Worm (Caenorhabditis elegans) whole organism, late embryonic: ENCODE measurements around the gene ccd-5.
A peak's percentile ranks its signal among the peaks of the same experiment; 100 is the strongest.

ENCODE experiments used
- C08G9.2 ChIP-seq: sonication (generic microtip); optimal IDR thresholded peaks from 2 replicates; lab custom pipeline; 2016; ENCODE audit warnings: mild to moderate bottlenecking, missing genetic modification characterization, moderate library complexity, missing compliant biosample characterization
- K09A11.1 ChIP-seq: sonication (generic microtip); optimal IDR thresholded peaks from 2 replicates; lab custom pipeline; 2017; ENCODE audit warnings: antibody characterized with exemption, mild to moderate bottlenecking, missing genetic modification characterization, missing compliant biosample characterization; ENCODE audit not compliant: insufficient read depth
- T23F11.4 ChIP-seq: fragments of 200-800 bp; sonication (Bioruptor generic); optimal IDR thresholded peaks from 2 replicates; lab custom pipeline; 2018; ENCODE audit warnings: mild to moderate bottlenecking, missing genetic modification characterization, missing compliant biosample characterization
- Y22D7AL.16 ChIP-seq: sonication (generic microtip); optimal IDR thresholded peaks from 2 replicates; lab custom pipeline; 2016; ENCODE audit warnings: missing genetic modification characterization, missing compliant biosample characterization
- ahr-1 ChIP-seq: sonication (generic microtip); optimal IDR thresholded peaks from 2 replicates; lab custom pipeline; 2016; ENCODE audit warnings: missing genetic modification characterization, missing compliant biosample characterization
- ceh-19 ChIP-seq: fragments of 200-800 bp; sonication (Bioruptor generic); optimal IDR thresholded peaks from 2 replicates; lab custom pipeline; 2018; ENCODE audit warnings: mild to moderate bottlenecking, missing genetic modification characterization, missing compliant biosample characterization
- ceh-2 ChIP-seq: sonication (generic microtip); optimal IDR thresholded peaks from 2 replicates; lab custom pipeline; 2016; ENCODE audit warnings: missing genotype, missing genetic modification characterization, missing compliant biosample characterization
- ceh-24 ChIP-seq: sonication (generic microtip); optimal IDR thresholded peaks from 2 replicates; lab custom pipeline; 2016; ENCODE audit warnings: mild to moderate bottlenecking, missing genetic modification characterization, missing compliant biosample characterization
- ceh-30 ChIP-seq: fragments of 150-350 bp; optimal IDR thresholded peaks from 2 replicates; lab custom pipeline; 2014; ENCODE audit warnings: missing biosample characterization, missing genetic modification characterization
- ceh-34 ChIP-seq: sonication (generic microtip); optimal IDR thresholded peaks from 2 replicates; lab custom pipeline; 2016; ENCODE audit warnings: mild to moderate bottlenecking, missing genetic modification characterization, missing compliant biosample characterization
- ceh-45 ChIP-seq: fragments of 200-800 bp; sonication (Bioruptor generic); IDR thresholded peaks from 2 replicates; pipeline ENCODE4 v1.3.6; 2022; ENCODE audit warnings: missing genetic modification reagents, missing genetic modification characterization, missing compliant biosample characterization
- ceh-48 ChIP-seq: sonication (generic microtip); optimal IDR thresholded peaks from 2 replicates; lab custom pipeline; 2016; ENCODE audit warnings: missing genetic modification characterization, inconsistent platforms, missing compliant biosample characterization
- ceh-9 ChIP-seq: sonication (generic microtip); optimal IDR thresholded peaks from 2 replicates; lab custom pipeline; 2016; ENCODE audit warnings: mild to moderate bottlenecking, missing genetic modification characterization, inconsistent platforms, missing compliant biosample characterization
- dmd-4 ChIP-seq: sonication (generic microtip); optimal IDR thresholded peaks from 2 replicates; lab custom pipeline; 2016; ENCODE audit warnings: borderline replicate concordance, missing genetic modification characterization, missing compliant biosample characterization
- elt-2 ChIP-seq: sonication (generic microtip); optimal IDR thresholded peaks from 2 replicates; lab custom pipeline; 2016; ENCODE audit warnings: missing genetic modification reagents, missing genetic modification characterization, missing compliant biosample characterization
- elt-4 ChIP-seq: sonication (generic microtip); optimal IDR thresholded peaks from 2 replicates; lab custom pipeline; 2016; ENCODE audit warnings: missing genetic modification characterization, missing compliant biosample characterization
- ets-4 ChIP-seq: sonication (generic microtip); optimal IDR thresholded peaks from 2 replicates; lab custom pipeline; 2016; ENCODE audit warnings: missing genetic modification characterization, missing compliant biosample characterization
- fkh-10 ChIP-seq: fragments of 150-350 bp; optimal IDR thresholded peaks from 2 replicates; lab custom pipeline; 2014; ENCODE audit warnings: missing biosample characterization, missing genetic modification reagents, missing genetic modification characterization
- hlh-30 ChIP-seq: sonication (generic microtip); optimal IDR thresholded peaks from 2 replicates; lab custom pipeline; 2017; ENCODE audit warnings: antibody characterized with exemption, missing genetic modification characterization, missing compliant biosample characterization; ENCODE audit not compliant: insufficient read depth
- hlh-8 ChIP-seq: sonication (generic microtip); optimal IDR thresholded peaks from 2 replicates; lab custom pipeline; 2016; ENCODE audit warnings: missing genotype, missing genetic modification characterization, missing compliant biosample characterization
- lim-6 ChIP-seq: sonication (generic microtip); optimal IDR thresholded peaks from 2 replicates; lab custom pipeline; 2016; ENCODE audit warnings: missing genetic modification characterization, missing compliant biosample characterization
- lin-11 ChIP-seq: fragments of 200-800 bp; sonication (Bioruptor generic); optimal IDR thresholded peaks from 2 replicates; lab custom pipeline; 2018; ENCODE audit warnings: mild to moderate bottlenecking, missing genetic modification characterization, missing compliant biosample characterization
- mec-3 ChIP-seq: sonication (generic microtip); optimal IDR thresholded peaks from 2 replicates; lab custom pipeline; 2016; ENCODE audit warnings: borderline replicate concordance, missing genetic modification characterization, missing compliant biosample characterization
- nfya-1 ChIP-seq: sonication (generic microtip); optimal IDR thresholded peaks from 2 replicates; lab custom pipeline; 2017; ENCODE audit warnings: missing genetic modification characterization, mild to moderate bottlenecking, missing compliant biosample characterization, antibody characterized with exemption, moderate library complexity
- npax-4 ChIP-seq: sonication (generic microtip); optimal IDR thresholded peaks from 2 replicates; lab custom pipeline; 2016; ENCODE audit warnings: missing genetic modification characterization, missing compliant biosample characterization
- odd-2 ChIP-seq: sonication (generic microtip); optimal IDR thresholded peaks from 2 replicates; lab custom pipeline; 2017; ENCODE audit warnings: antibody characterized with exemption, mild to moderate bottlenecking, missing genetic modification characterization, missing compliant biosample characterization
- pag-3 ChIP-seq: sonication (generic microtip); optimal IDR thresholded peaks from 2 replicates; lab custom pipeline; 2016; ENCODE audit warnings: missing compliant biosample characterization, missing genetic modification characterization, borderline replicate concordance
- pax-1 ChIP-seq: fragments of 150-350 bp; optimal IDR thresholded peaks from 2 replicates; lab custom pipeline; 2014; ENCODE audit warnings: missing biosample characterization, missing genetic modification characterization
- pha-2 ChIP-seq: sonication (generic microtip); optimal IDR thresholded peaks from 2 replicates; lab custom pipeline; 2017; ENCODE audit warnings: mild to moderate bottlenecking, missing genetic modification characterization, missing compliant biosample characterization
- pha-4 ChIP-seq: fragments of 150-350 bp; optimal IDR thresholded peaks from 2 replicates; lab custom pipeline; 2018; ENCODE audit warnings: missing biosample characterization, missing genetic modification reagents, missing genetic modification characterization
- pqm-1 ChIP-seq: sonication (generic microtip); optimal IDR thresholded peaks from 2 replicates; lab custom pipeline; 2016; ENCODE audit warnings: missing genetic modification characterization, missing compliant biosample characterization
- pros-1 ChIP-seq: fragments of 150-350 bp; optimal IDR thresholded peaks from 2 replicates; lab custom pipeline; 2014; ENCODE audit warnings: missing biosample characterization, missing genetic modification reagents, missing genetic modification characterization
- ref-2 ChIP-seq: sonication (generic microtip); optimal IDR thresholded peaks from 2 replicates; lab custom pipeline; 2016; ENCODE audit warnings: missing genetic modification characterization, missing compliant biosample characterization
- rnt-1 ChIP-seq: sonication (generic microtip); optimal IDR thresholded peaks from 2 replicates; lab custom pipeline; 2016; ENCODE audit warnings: missing genetic modification characterization, missing compliant biosample characterization
- sdc-2 ChIP-seq: sonication (generic microtip); optimal IDR thresholded peaks from 2 replicates; lab custom pipeline; 2016; ENCODE audit warnings: missing genotype, missing genetic modification characterization, missing compliant biosample characterization
- sox-4 ChIP-seq: sonication (generic microtip); optimal IDR thresholded peaks from 2 replicates; lab custom pipeline; 2017; ENCODE audit warnings: mild to moderate bottlenecking, missing genetic modification characterization, inconsistent platforms, missing compliant biosample characterization
- tbx-2 ChIP-seq: sonication (generic microtip); optimal IDR thresholded peaks from 2 replicates; lab custom pipeline; 2016; ENCODE audit warnings: missing genetic modification characterization, missing compliant biosample characterization
- tbx-7 ChIP-seq: sonication (generic microtip); optimal IDR thresholded peaks from 2 replicates; lab custom pipeline; 2016; ENCODE audit warnings: missing genotype, missing genetic modification characterization, missing compliant biosample characterization
- ttx-3 ChIP-seq: sonication (generic microtip); optimal IDR thresholded peaks from 2 replicates; lab custom pipeline; 2016; ENCODE audit warnings: missing genetic modification reagents, missing genetic modification characterization, missing compliant biosample characterization
- unc-3 ChIP-seq, 2 experiments: fragments of 200-800 bp in 1 of 2; sonication (Bioruptor generic) in 1 of 2; sonication (generic microtip) in 1 of 2; conservative IDR thresholded peaks in 1 of 2; optimal IDR thresholded peaks in 1 of 2; 2 replicates each; pipeline versions ENCODE4 v1.3.6 to Lab custom; 2016 to 2022; ENCODE audit warnings: missing compliant biosample characterization in 2 of 2, missing genetic modification characterization in 2 of 2, missing genetic modification reagents in 1 of 2
- unc-42 ChIP-seq: sonication (generic microtip); optimal IDR thresholded peaks from 2 replicates; lab custom pipeline; 2016; ENCODE audit warnings: missing genotype, missing genetic modification characterization, missing compliant biosample characterization
- unc-55 ChIP-seq: sonication (generic microtip); optimal IDR thresholded peaks from 2 replicates; lab custom pipeline; 2017; ENCODE audit warnings: missing biosample characterization, missing genetic modification reagents, missing genetic modification characterization
- unc-86 ChIP-seq: sonication (generic microtip); optimal IDR thresholded peaks from 2 replicates; lab custom pipeline; 2016; ENCODE audit warnings: missing genetic modification characterization, missing compliant biosample characterization
- zip-5 ChIP-seq: sonication (generic microtip); optimal IDR thresholded peaks from 2 replicates; lab custom pipeline; 2016; ENCODE audit warnings: missing genetic modification characterization, missing compliant biosample characterization
- ztf-16 ChIP-seq: sonication (generic microtip); optimal IDR thresholded peaks from 2 replicates; lab custom pipeline; 2017; ENCODE audit warnings: missing genetic modification characterization, missing compliant biosample characterization

ccd-5 gene

DNA sequence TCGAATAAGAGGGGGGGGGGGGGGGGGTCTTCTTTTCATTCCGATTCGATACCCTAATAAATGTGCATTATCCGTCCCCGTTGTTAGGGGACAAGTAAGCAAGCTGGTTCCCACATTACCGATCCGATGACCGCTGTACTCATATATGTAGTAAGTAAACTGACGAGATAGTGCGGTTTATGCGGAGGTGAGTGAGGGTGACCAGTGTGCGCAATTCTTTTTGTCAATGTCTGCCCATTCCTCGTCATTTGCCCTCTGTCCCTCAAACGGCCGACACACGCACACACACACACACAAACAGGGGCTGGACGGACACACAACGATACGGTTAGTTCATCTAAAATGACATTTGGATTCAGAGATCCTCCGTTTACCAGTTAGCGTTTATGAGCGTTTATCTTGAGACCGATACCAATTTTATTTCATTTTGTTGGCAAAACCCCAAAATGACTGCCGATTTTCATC, 20.2 kb downstream of the ccd-5 start, which contains the start of gene aat-3 (continued):
- TF ChIP-seq ceh-24 (no peak), rnt-1 (tag; lab: Kevin White, UChicago) (peak; percentile 1), pag-3 (tag; lab: Kevin White, UChicago) (no peak)

DNA sequence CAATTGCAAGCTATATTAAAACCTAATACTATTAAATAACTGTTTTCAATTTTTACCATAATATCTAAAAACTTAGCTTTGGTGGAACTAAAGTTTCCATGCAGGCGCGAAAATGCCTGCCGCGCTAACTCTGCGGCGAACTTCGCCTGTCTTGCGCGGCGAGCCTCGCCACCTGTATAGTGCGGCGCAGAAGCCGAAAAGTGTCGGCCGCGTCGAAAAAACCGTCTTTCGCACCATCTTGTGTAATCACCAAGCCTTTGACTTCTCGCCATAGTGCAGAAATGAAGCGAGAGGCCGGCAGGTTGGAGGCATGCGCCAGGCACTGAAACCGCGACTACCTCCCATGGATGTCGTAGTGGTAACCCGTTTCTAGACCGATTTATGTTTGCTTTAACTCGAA, 21.0 kb downstream of the ccd-5 start:
- TF ChIP-seq ets-4, result no peak
- TF ChIP-seq nfya-1 (tag; lab: Kevin White, UChicago), result no peak
- no peak for TF ChIP-seq pha-4 (tag; lab: Kevin White, UChicago)
- TF ChIP-seq hlh-30 (tag; lab: Kevin White, UChicago), result no peak
- no peak for TF ChIP-seq C08G9.2 (tag; lab: Kevin White, UChicago)
- no peak for TF ChIP-seq lim-6 (tag; lab: Kevin White, UChicago)
- TF ChIP-seq pha-2 (tag; lab: Kevin White, UChicago), result no peak
- no peak for TF ChIP-seq pax-1 (tag; lab: Kevin White, UChicago)

DNA sequence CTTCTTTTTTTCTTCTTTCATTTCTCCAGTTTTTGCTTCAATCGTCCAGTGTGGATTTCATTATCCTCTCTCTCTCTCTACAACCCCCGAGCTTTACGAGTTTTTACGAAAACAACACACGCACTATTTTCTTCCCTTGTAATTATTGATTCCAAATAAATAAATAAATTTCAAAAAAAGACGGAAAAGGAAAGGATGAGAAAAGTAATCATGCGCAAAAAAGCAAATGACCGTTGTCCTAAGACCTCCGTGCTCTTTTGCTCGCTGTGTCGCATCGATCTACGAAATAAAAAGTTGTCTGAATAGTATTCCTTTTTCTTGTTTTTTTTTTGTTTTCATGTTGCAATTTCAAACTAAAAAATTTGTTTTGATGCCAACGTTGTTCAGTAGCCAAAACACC, 21.8 kb downstream of the ccd-5 start:
- peak; percentile 64 for TF ChIP-seq unc-42 (tag; lab: Kevin White, UChicago)
- TF ChIP-seq dmd-4 (tag; lab: Kevin White, UChicago), result no peak

DNA sequence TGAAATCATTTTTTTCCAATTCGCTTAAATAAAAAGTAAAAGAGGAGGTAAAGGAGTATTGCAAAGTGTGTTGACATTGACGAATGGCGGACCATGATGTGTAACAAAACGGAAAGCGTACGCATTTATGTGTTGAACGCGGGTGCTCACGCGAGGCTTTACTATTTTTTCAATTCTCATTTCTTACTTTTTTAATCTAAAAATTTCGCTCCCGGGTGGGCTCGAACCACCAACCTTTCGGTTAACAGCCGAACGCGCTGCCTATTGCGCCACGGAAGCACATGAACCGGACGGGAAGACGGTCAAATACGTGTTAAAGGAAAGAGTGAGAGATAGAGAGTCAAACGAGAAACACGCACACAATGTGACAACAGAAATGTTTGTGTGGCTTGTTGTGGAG, 23.1 kb downstream of the ccd-5 start:
- TF ChIP-seq lim-6 (tag; lab: Kevin White, UChicago) (no peak), ttx-3 (tag; lab: Kevin White, UChicago) (peak; percentile 79), odd-2 (tag; lab: Kevin White, UChicago) (peak; percentile 51), pqm-1 (peak; percentile 57), unc-42 (tag; lab: Kevin White, UChicago) (peak; percentile 53), mec-3 (tag; lab: Kevin White, UChicago) (no peak), tbx-7 (tag; lab: Kevin White, UChicago) (peak; percentile 50), ztf-16 (tag; lab: Kevin White, UChicago) (peak; percentile 82), lin-11 (tag; lab: Kevin White, UChicago) (peak; percentile 83), ceh-30 (tag; lab: Kevin White, UChicago) (no peak), ceh-34 (tag; lab: Kevin White, UChicago) (peak; percentile 73), elt-4 (peak; percentile 75), unc-3 (GFP tag; conservative IDR thresholded peaks at IDR 0.05; lab: Robert Waterston, UW) (peak; percentile 82), unc-3 (tag; optimal IDR thresholded peaks at IDR 0.05; lab: Kevin White, UChicago) (peak; percentile 64), ceh-48 (peak; percentile 44), ahr-1 (peak; percentile 51), ceh-2 (tag; lab: Kevin White, UChicago) (peak; percentile 47), fkh-10 (GFP tag; lab: Kevin White, UChicago) (peak; percentile 41), pha-4 (tag; lab: Kevin White, UChicago) (no peak), unc-55 (GFP tag; lab: Kevin White, UChicago) (no peak), pha-2 (tag; lab: Kevin White, UChicago) (peak; percentile 88), T23F11.4 (peak; percentile 83), npax-4 (tag; lab: Kevin White, UChicago) (peak; percentile 47), nfya-1 (tag; lab: Kevin White, UChicago) (peak; percentile 40), K09A11.1 (peak; percentile 71), hlh-8 (peak; percentile 32), unc-86 (tag; lab: Kevin White, UChicago) (peak; percentile 70), rnt-1 (tag; lab: Kevin White, UChicago) (peak; percentile 84), ceh-19 (GFP tag; lab: Kevin White, UChicago) (peak; percentile 85), ceh-9 (peak; percentile 64), C08G9.2 (tag; lab: Kevin White, UChicago) (peak; percentile 78), sox-4 (tag; lab: Kevin White, UChicago) (peak; percentile 69), ref-2 (peak; percentile 82), ceh-45 (GFP tag; lab: Robert Waterston, UW) (peak; percentile 73), tbx-2 (peak; percentile 79), sdc-2 (tag; lab: Kevin White, UChicago) (peak; percentile 84), pros-1 (tag; lab: Kevin White, UChicago) (no peak), zip-5 (tag; lab: Kevin White, UChicago) (peak; percentile 54), Y22D7AL.16 (peak; percentile 75), elt-2 (tag; lab: Kevin White, UChicago) (peak; percentile 91)
